Worm (Caenorhabditis elegans) whole organism, young adult: ENCODE data around the gene flcn-1.

Source experiments
- cebp-1 ChIP-seq, 2 experiments: fragments of 200-800 bp in 1 of 2; sonication (Bioruptor generic) in 1 of 2; sonication (generic microtip) in 1 of 2; IDR thresholded peaks in 1 of 2; optimal IDR thresholded peaks in 1 of 2; 2 replicates each; pipeline versions ENCODE4 v1.3.6 to Lab custom; 2017 to 2022; ENCODE audit warnings: missing compliant biosample characterization in 2 of 2, missing genetic modification characterization in 2 of 2, mild to moderate bottlenecking in 1 of 2, missing genetic modification reagents in 1 of 2, moderate library complexity in 1 of 2
- nfyb-1 ChIP-seq: fragments of 200-800 bp; sonication (Bioruptor generic); IDR thresholded peaks from 2 replicates; pipeline ENCODE4 v1.3.6; 2022; ENCODE audit warnings: missing genetic modification reagents, missing genetic modification characterization, missing compliant biosample characterization
- nhr-90 ChIP-seq: sonication (generic microtip); optimal IDR thresholded peaks from 2 replicates; lab custom pipeline; 2016; ENCODE audit warnings: missing genotype, mild to moderate bottlenecking, missing genetic modification characterization, missing compliant biosample characterization

DNA sequence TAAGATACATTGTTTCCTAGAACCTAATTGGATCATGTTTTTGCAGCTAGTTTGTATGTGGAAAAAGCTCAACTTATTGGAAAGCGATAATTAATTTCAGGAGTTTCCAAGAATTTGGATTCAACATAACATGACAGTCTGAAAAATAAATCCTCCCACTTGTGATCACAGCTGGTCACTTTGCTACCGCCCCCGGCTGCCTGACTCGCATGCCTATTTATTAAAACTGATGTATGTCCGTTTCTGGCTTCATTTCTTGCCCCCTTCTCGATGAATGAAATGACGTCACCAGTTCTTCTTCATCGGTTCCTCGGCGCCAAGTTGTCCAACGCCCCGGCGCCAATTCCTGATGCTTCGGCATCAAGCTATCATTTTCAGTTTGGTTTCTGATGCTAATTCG lies 1.5 kb upstream of the flcn-1 start:
- TF ChIP-seq nfyb-1 (GFP tag; lab: Robert Waterston, UW): no peak
- no peak for TF ChIP-seq cebp-1 (GFP tag; IDR thresholded peaks at IDR 0.05; lab: Robert Waterston, UW)
- TF ChIP-seq cebp-1 (tag; optimal IDR thresholded peaks at IDR 0.05; lab: Kevin White, UChicago): no peak
- TF ChIP-seq nhr-90 (tag; lab: Kevin White, UChicago): no peak
